Worm (Caenorhabditis elegans) whole organism, late embryonic: ENCODE data around the gene F09G8.10.

Source experiments
- C38D4.7 ChIP-seq: fragments of 200-800 bp; sonication (Bioruptor generic); optimal IDR thresholded peaks from 2 replicates; lab custom pipeline; 2018; ENCODE audit warnings: mild to moderate bottlenecking, missing genetic modification characterization, moderate library complexity, missing compliant biosample characterization
- F13H6.1 ChIP-seq: sonication (generic microtip); optimal IDR thresholded peaks from 2 replicates; lab custom pipeline; 2016; ENCODE audit warnings: missing genetic modification characterization, missing compliant biosample characterization
- T23F11.4 ChIP-seq: fragments of 200-800 bp; sonication (Bioruptor generic); optimal IDR thresholded peaks from 2 replicates; lab custom pipeline; 2018; ENCODE audit warnings: mild to moderate bottlenecking, missing genetic modification characterization, missing compliant biosample characterization
- ceh-14 ChIP-seq: sonication (generic microtip); optimal IDR thresholded peaks from 2 replicates; lab custom pipeline; 2016; ENCODE audit warnings: missing genotype, missing genetic modification characterization, missing compliant biosample characterization
- ceh-19 ChIP-seq: fragments of 200-800 bp; sonication (Bioruptor generic); optimal IDR thresholded peaks from 2 replicates; lab custom pipeline; 2018; ENCODE audit warnings: mild to moderate bottlenecking, missing genetic modification characterization, missing compliant biosample characterization
- ceh-22 ChIP-seq: sonication (generic microtip); optimal IDR thresholded peaks from 2 replicates; lab custom pipeline; 2017; ENCODE audit warnings: missing biosample characterization, missing genetic modification characterization
- ceh-24 ChIP-seq: sonication (generic microtip); optimal IDR thresholded peaks from 2 replicates; lab custom pipeline; 2016; ENCODE audit warnings: mild to moderate bottlenecking, missing genetic modification characterization, missing compliant biosample characterization
- ceh-30 ChIP-seq: fragments of 150-350 bp; optimal IDR thresholded peaks from 2 replicates; lab custom pipeline; 2014; ENCODE audit warnings: missing biosample characterization, missing genetic modification characterization
- ceh-45 ChIP-seq: fragments of 200-800 bp; sonication (Bioruptor generic); IDR thresholded peaks from 2 replicates; pipeline ENCODE4 v1.3.6; 2022; ENCODE audit warnings: missing genetic modification reagents, missing genetic modification characterization, missing compliant biosample characterization
- ceh-6 ChIP-seq: fragments of 200-800 bp; sonication (Bioruptor generic); optimal IDR thresholded peaks from 2 replicates; lab custom pipeline; 2018; ENCODE audit warnings: mild to moderate bottlenecking, missing genetic modification characterization, missing compliant biosample characterization
- dmd-4 ChIP-seq: sonication (generic microtip); optimal IDR thresholded peaks from 2 replicates; lab custom pipeline; 2016; ENCODE audit warnings: borderline replicate concordance, missing genetic modification characterization, missing compliant biosample characterization
- dve-1 ChIP-seq: sonication (generic microtip); optimal IDR thresholded peaks from 2 replicates; lab custom pipeline; 2017; ENCODE audit warnings: antibody characterized with exemption, mild to moderate bottlenecking, missing genetic modification characterization, missing compliant biosample characterization
- elt-2 ChIP-seq: sonication (generic microtip); optimal IDR thresholded peaks from 2 replicates; lab custom pipeline; 2016; ENCODE audit warnings: missing genetic modification reagents, missing genetic modification characterization, missing compliant biosample characterization
- elt-4 ChIP-seq: sonication (generic microtip); optimal IDR thresholded peaks from 2 replicates; lab custom pipeline; 2016; ENCODE audit warnings: missing genetic modification characterization, missing compliant biosample characterization
- hlh-13 ChIP-seq: fragments of 200-800 bp; sonication (Bioruptor generic); optimal IDR thresholded peaks from 2 replicates; lab custom pipeline; 2018; ENCODE audit warnings: mild to moderate bottlenecking, missing genetic modification characterization, missing compliant biosample characterization
- hlh-15 ChIP-seq: sonication (generic microtip); optimal IDR thresholded peaks from 2 replicates; lab custom pipeline; 2016; ENCODE audit warnings: missing genetic modification characterization, missing compliant biosample characterization
- hlh-6 ChIP-seq: sonication (generic microtip); optimal IDR thresholded peaks from 2 replicates; lab custom pipeline; 2016; ENCODE audit warnings: missing genotype, missing genetic modification characterization, missing compliant biosample characterization
- hlh-8 ChIP-seq: sonication (generic microtip); optimal IDR thresholded peaks from 2 replicates; lab custom pipeline; 2016; ENCODE audit warnings: missing genotype, missing genetic modification characterization, missing compliant biosample characterization
- lim-6 ChIP-seq: sonication (generic microtip); optimal IDR thresholded peaks from 2 replicates; lab custom pipeline; 2016; ENCODE audit warnings: missing genetic modification characterization, missing compliant biosample characterization
- lin-11 ChIP-seq: fragments of 200-800 bp; sonication (Bioruptor generic); optimal IDR thresholded peaks from 2 replicates; lab custom pipeline; 2018; ENCODE audit warnings: mild to moderate bottlenecking, missing genetic modification characterization, missing compliant biosample characterization
- madf-2 ChIP-seq: sonication (generic microtip); optimal IDR thresholded peaks from 2 replicates; lab custom pipeline; 2017; ENCODE audit warnings: missing genetic modification characterization, missing compliant biosample characterization
- mec-3 ChIP-seq: sonication (generic microtip); optimal IDR thresholded peaks from 2 replicates; lab custom pipeline; 2016; ENCODE audit warnings: borderline replicate concordance, missing genetic modification characterization, missing compliant biosample characterization
- nfya-1 ChIP-seq: sonication (generic microtip); optimal IDR thresholded peaks from 2 replicates; lab custom pipeline; 2017; ENCODE audit warnings: missing genetic modification characterization, mild to moderate bottlenecking, missing compliant biosample characterization, antibody characterized with exemption, moderate library complexity
- nhr-11 ChIP-seq: fragments of 150-350 bp; optimal IDR thresholded peaks from 2 replicates; lab custom pipeline; 2014; ENCODE audit warnings: missing biosample characterization, missing genetic modification characterization
- nhr-232 ChIP-seq: sonication (generic microtip); optimal IDR thresholded peaks from 2 replicates; lab custom pipeline; 2016; ENCODE audit warnings: missing genetic modification characterization, missing compliant biosample characterization
- odd-2 ChIP-seq: sonication (generic microtip); optimal IDR thresholded peaks from 2 replicates; lab custom pipeline; 2017; ENCODE audit warnings: antibody characterized with exemption, mild to moderate bottlenecking, missing genetic modification characterization, missing compliant biosample characterization
- pag-3 ChIP-seq: sonication (generic microtip); optimal IDR thresholded peaks from 2 replicates; lab custom pipeline; 2016; ENCODE audit warnings: missing compliant biosample characterization, missing genetic modification characterization, borderline replicate concordance
- pqm-1 ChIP-seq: sonication (generic microtip); optimal IDR thresholded peaks from 2 replicates; lab custom pipeline; 2016; ENCODE audit warnings: missing genetic modification characterization, missing compliant biosample characterization
- ref-2 ChIP-seq: sonication (generic microtip); optimal IDR thresholded peaks from 2 replicates; lab custom pipeline; 2016; ENCODE audit warnings: missing genetic modification characterization, missing compliant biosample characterization
- rnt-1 ChIP-seq: sonication (generic microtip); optimal IDR thresholded peaks from 2 replicates; lab custom pipeline; 2016; ENCODE audit warnings: missing genetic modification characterization, missing compliant biosample characterization
- syd-9 ChIP-seq: sonication (generic microtip); optimal IDR thresholded peaks from 2 replicates; lab custom pipeline; 2016; ENCODE audit warnings: mild to moderate bottlenecking, missing genetic modification characterization, moderate library complexity, missing compliant biosample characterization
- tbx-2 ChIP-seq: sonication (generic microtip); optimal IDR thresholded peaks from 2 replicates; lab custom pipeline; 2016; ENCODE audit warnings: missing genetic modification characterization, missing compliant biosample characterization
- unc-42 ChIP-seq: sonication (generic microtip); optimal IDR thresholded peaks from 2 replicates; lab custom pipeline; 2016; ENCODE audit warnings: missing genotype, missing genetic modification characterization, missing compliant biosample characterization
- unc-55 ChIP-seq: sonication (generic microtip); optimal IDR thresholded peaks from 2 replicates; lab custom pipeline; 2017; ENCODE audit warnings: missing biosample characterization, missing genetic modification reagents, missing genetic modification characterization

F09G8.10 gene

ce11 chrIII:8250007-8250683, 21.8 kb downstream of the F09G8.10 start, which contains the start of gene knl-1 (continued):
- TF ChIP-seq hlh-6 = no peak
- TF ChIP-seq pqm-1 (tag; lab: Kevin White, UChicago) = no peak
- no peak for TF ChIP-seq ceh-45
- no peak for TF ChIP-seq syd-9 (tag; lab: Kevin White, UChicago)
- TF ChIP-seq mec-3 (tag; lab: Kevin White, UChicago) = no peak
- TF ChIP-seq ceh-30 (tag; lab: Kevin White, UChicago) = no peak
- TF ChIP-seq lim-6 = peak; percentile 1
- no peak for TF ChIP-seq ceh-24 (tag; lab: Kevin White, UChicago)
- no peak for TF ChIP-seq T23F11.4 (GFP tag; lab: Kevin White, UChicago)
- no peak for TF ChIP-seq nhr-11 (tag; lab: Kevin White, UChicago)
- TF ChIP-seq pag-3 (tag; lab: Kevin White, UChicago) = no peak
- TF ChIP-seq odd-2 = no peak
- TF ChIP-seq ceh-22 (tag; lab: Kevin White, UChicago) = no peak
- TF ChIP-seq nfya-1 (tag; lab: Kevin White, UChicago) = peak; percentile 33
- peak; percentile 7 for TF ChIP-seq C38D4.7 (GFP tag; lab: Kevin White, UChicago)
- peak; percentile 20 for TF ChIP-seq madf-2
- no peak for TF ChIP-seq elt-4 (tag; lab: Kevin White, UChicago)

DNA sequence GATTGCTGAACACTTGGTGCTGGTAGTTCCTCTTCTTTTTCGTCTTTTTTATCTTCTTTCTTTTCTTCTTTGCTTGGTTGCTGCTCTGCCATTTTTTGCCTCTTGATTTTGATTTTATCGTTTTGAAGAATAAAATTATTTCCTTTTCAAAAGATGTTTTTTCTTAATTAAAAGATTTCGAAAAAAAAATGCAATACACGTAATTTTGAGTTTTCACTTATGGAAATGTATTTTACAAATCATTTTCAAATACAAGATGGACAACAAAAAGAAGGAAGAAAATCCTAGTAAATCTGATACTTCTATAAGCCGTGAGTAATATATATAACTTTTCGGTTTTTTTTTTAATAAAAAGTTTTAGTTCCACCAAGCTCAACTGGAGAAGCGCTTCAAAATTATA, 22.6 kb downstream of the F09G8.10 start, which contains the start of the genes C02F5.10 and C02F5.2:
Gene C02F5.10, minus strand, starts transcription at position 101 of the 400 bp plus-strand sequence.
Gene C02F5.2, plus strand, starts transcription at position 239 of the 400 bp plus-strand sequence.
- TF ChIP-seq ceh-19 (no peak), pqm-1 (tag; lab: Kevin White, UChicago) (no peak), ceh-22 (tag; lab: Kevin White, UChicago) (no peak), hlh-8 (tag; lab: Kevin White, UChicago) (no peak), nhr-11 (tag; lab: Kevin White, UChicago) (no peak), ceh-6 (GFP tag; lab: Kevin White, UChicago) (no peak), tbx-2 (no peak), ceh-24 (tag; lab: Kevin White, UChicago) (no peak), hlh-15 (tag; lab: Kevin White, UChicago) (no peak), F13H6.1 (no peak), madf-2 (no peak), nfya-1 (tag; lab: Kevin White, UChicago) (no peak), nhr-232 (tag; lab: Kevin White, UChicago) (no peak), ceh-14 (tag; lab: Kevin White, UChicago) (no peak)

- TF ChIP-seq ceh-22 (tag; lab: Kevin White, UChicago) (no peak), T23F11.4 (GFP tag; lab: Kevin White, UChicago) (no peak), mec-3 (tag; lab: Kevin White, UChicago) (no peak), hlh-15 (tag; lab: Kevin White, UChicago) (no peak), pqm-1 (tag; lab: Kevin White, UChicago) (no peak), ceh-24 (tag; lab: Kevin White, UChicago) (no peak), dve-1 (tag; lab: Kevin White, UChicago) (no peak), rnt-1 (tag; lab: Kevin White, UChicago) (no peak), lin-11 (tag; lab: Kevin White, UChicago) (no peak), nfya-1 (tag; lab: Kevin White, UChicago) (no peak), ceh-14 (tag; lab: Kevin White, UChicago) (no peak), ref-2 (tag; lab: Kevin White, UChicago) (no peak), unc-42 (tag; lab: Kevin White, UChicago) (no peak), dmd-4 (no peak), elt-2 (tag; lab: Kevin White, UChicago) (no peak), F13H6.1 (no peak), hlh-13 (GFP tag; lab: Kevin White, UChicago) (no peak), unc-55 (GFP tag; lab: Kevin White, UChicago) (no peak)
Observed at ce11 chrIII:8247051-8247450, 24.9 kb downstream of the F09G8.10 start, which contains the start of gene C02F5.13. TSS of gene C02F5.13 (plus strand) at chrIII:8247351.
